Fruit fly (Drosophila melanogaster) whole organism, wandering third instar larva: Measurements from ENCODE around the gene Taf9.

Experiments used
- Abd-B ChIP-seq: fragments of >200 bp; optimal IDR thresholded peaks from 2 replicates; lab custom pipeline; 2017; ENCODE audit warnings: missing biosample characterization, missing genetic modification characterization
- CG32264 ChIP-seq: fragments of 200-800 bp; sonication (Bioruptor generic); optimal IDR thresholded peaks from 2 replicates; lab custom pipeline; 2016; ENCODE audit warnings: missing biosample characterization, missing genetic modification characterization
- CG9705 ChIP-seq: fragments of 200-800 bp; sonication (Bioruptor generic); optimal IDR thresholded peaks from 2 replicates; lab custom pipeline; 2018; ENCODE audit warnings: missing biosample characterization, mild to moderate bottlenecking, missing genetic modification characterization
- CrebA ChIP-seq: fragments of 200-800 bp; sonication (Bioruptor generic); optimal IDR thresholded peaks from 2 replicates; lab custom pipeline; 2016; ENCODE audit warnings: missing biosample characterization, mild to moderate bottlenecking, missing genetic modification characterization, borderline replicate concordance
- Dfd ChIP-seq: fragments of >200 bp; optimal IDR thresholded peaks from 2 replicates; lab custom pipeline; 2017; ENCODE audit warnings: missing biosample characterization, missing genetic modification characterization
- Dif ChIP-seq: fragments of 200-275, 200-300 bp; sonication (Bioruptor generic); optimal IDR thresholded peaks from 2 replicates; lab custom pipeline; 2018; ENCODE audit warnings: missing biosample characterization, missing genetic modification characterization; ENCODE audit not compliant: partially characterized antibody
- GATAd ChIP-seq: sonication (Bioruptor generic); optimal IDR thresholded peaks from 2 replicates; lab custom pipeline; 2016; ENCODE audit warnings: missing biosample characterization, missing genetic modification characterization
- HLH106 ChIP-seq: fragments of 200-800 bp; optimal IDR thresholded peaks from 3 replicates; lab custom pipeline; 2019; ENCODE audit warnings: missing biosample characterization, mild to moderate bottlenecking, missing genetic modification characterization, moderate library complexity
- Hr78 ChIP-seq: fragments of >200 bp; optimal IDR thresholded peaks from 2 replicates; lab custom pipeline; 2017; ENCODE audit warnings: missing biosample characterization, missing genetic modification characterization
- Jra ChIP-seq: sonication (Bioruptor generic); optimal IDR thresholded peaks from 2 replicates; lab custom pipeline; 2016; ENCODE audit warnings: missing biosample characterization, missing genetic modification characterization
- Mio ChIP-seq: sonication (Bioruptor generic); optimal IDR thresholded peaks from 2 replicates; lab custom pipeline; 2016; ENCODE audit warnings: missing biosample characterization, missing genetic modification characterization
- Myc ChIP-seq: fragments of >200 bp; optimal IDR thresholded peaks from 2 replicates; lab custom pipeline; 2017
- N ChIP-seq: fragments of >200 bp; optimal IDR thresholded peaks from 2 replicates; lab custom pipeline; 2018; ENCODE audit warnings: missing biosample characterization, missing external identifiers, missing genetic modification characterization
- OdsH ChIP-seq: fragments of 200-800 bp; sonication (Bioruptor generic); optimal IDR thresholded peaks from 2 replicates; lab custom pipeline; 2016; ENCODE audit warnings: missing biosample characterization, mild to moderate bottlenecking, missing genetic modification characterization
- Rel ChIP-seq, 2 experiments: fragments of 200-800 bp; sonication (Bioruptor generic) in 1 of 2; optimal IDR thresholded peaks; 2 replicates in 1 of 2; 3 replicates in 1 of 2; lab custom pipeline; 2016 to 2019; ENCODE audit warnings: mild to moderate bottlenecking in 2 of 2, missing biosample characterization in 2 of 2, missing genetic modification characterization in 2 of 2, moderate library complexity in 1 of 2
- Vsx2 ChIP-seq: fragments of 200-300, 225-300 bp; sonication (Bioruptor generic); optimal IDR thresholded peaks from 2 replicates; lab custom pipeline; 2018; ENCODE audit warnings: missing biosample characterization, missing genetic modification characterization; ENCODE audit not compliant: partially characterized antibody
- brk ChIP-seq: fragments of 200-800 bp; sonication (Bioruptor generic); optimal IDR thresholded peaks from 2 replicates; lab custom pipeline; 2016; ENCODE audit warnings: missing biosample characterization, mild to moderate bottlenecking, missing genetic modification characterization
- dl ChIP-seq, 2 experiments: fragments of 175-275, 200-275 bp in 1 of 2; fragments of 200-275 bp in 1 of 2; sonication (Bioruptor generic); optimal IDR thresholded peaks; lab custom pipeline; 2018; ENCODE audit warnings: mild to moderate bottlenecking in 2 of 2, missing biosample characterization in 2 of 2, missing genetic modification characterization in 2 of 2, moderate library complexity in 2 of 2; ENCODE audit not compliant: partially characterized antibody in 2 of 2, insufficient read depth in 1 of 2
- dmrt93B ChIP-seq: fragments of 200-800 bp; sonication (Bioruptor generic); optimal IDR thresholded peaks from 2 replicates; lab custom pipeline; 2018; ENCODE audit warnings: missing biosample characterization, mild to moderate bottlenecking, missing genetic modification characterization
- dsf ChIP-seq: sonication (Bioruptor generic); optimal IDR thresholded peaks from 2 replicates; lab custom pipeline; 2016; ENCODE audit warnings: missing biosample characterization, missing genetic modification characterization, borderline replicate concordance
- ey ChIP-seq: fragments of 200-800 bp; sonication (Bioruptor generic); optimal IDR thresholded peaks from 2 replicates; lab custom pipeline; 2016; ENCODE audit warnings: missing biosample characterization, missing genetic modification characterization
- foxo ChIP-seq, 2 experiments: fragments of 200-800 bp; sonication (Bioruptor generic); optimal IDR thresholded peaks; 2 replicates in 1 of 2; 3 replicates in 1 of 2; lab custom pipeline; 2016 to 2017; ENCODE audit warnings: missing biosample characterization in 2 of 2, missing genetic modification characterization in 2 of 2
- fru ChIP-seq: fragments of 200-800 bp; sonication (Bioruptor generic); optimal IDR thresholded peaks from 3 replicates; lab custom pipeline; 2016; ENCODE audit warnings: missing biosample characterization, mild to moderate bottlenecking, missing genetic modification characterization
- h ChIP-seq: fragments of 200-800 bp; sonication (Bioruptor generic); optimal IDR thresholded peaks from 3 replicates; lab custom pipeline; 2016; ENCODE audit warnings: missing biosample characterization, mild to moderate bottlenecking, missing genetic modification characterization
- jim ChIP-seq: fragments of 175-275, 200-325 bp; sonication (Bioruptor generic); optimal IDR thresholded peaks from 2 replicates; lab custom pipeline; 2016; ENCODE audit warnings: missing biosample characterization, mild to moderate bottlenecking, missing genetic modification characterization
- lola ChIP-seq: fragments of >200 bp; optimal IDR thresholded peaks from 2 replicates; lab custom pipeline; 2017; ENCODE audit warnings: missing biosample characterization, missing genetic modification characterization
- pan ChIP-seq: fragments of >200 bp; optimal IDR thresholded peaks from 2 replicates; lab custom pipeline; 2017
- psq ChIP-seq: fragments of 200-800 bp; sonication (Bioruptor generic); optimal IDR thresholded peaks from 3 replicates; lab custom pipeline; 2017; ENCODE audit warnings: missing biosample characterization, mild to moderate bottlenecking, missing genetic modification characterization, moderate library complexity
- rgr ChIP-seq: fragments of 200-800 bp; sonication (Bioruptor generic); optimal IDR thresholded peaks from 3 replicates; lab custom pipeline; 2016; ENCODE audit warnings: missing biosample characterization, mild to moderate bottlenecking, missing genetic modification characterization
- sage ChIP-seq: fragments of 200-800 bp; sonication (Bioruptor generic); optimal IDR thresholded peaks from 2 replicates; lab custom pipeline; 2016; ENCODE audit warnings: missing biosample characterization, mild to moderate bottlenecking, missing genetic modification characterization
- sv ChIP-seq: fragments of 200-800 bp; sonication (Bioruptor generic); optimal IDR thresholded peaks from 3 replicates; lab custom pipeline; 2016; ENCODE audit warnings: missing biosample characterization, missing genetic modification characterization
- tai ChIP-seq: sonication (Bioruptor generic); optimal IDR thresholded peaks from 2 replicates; lab custom pipeline; 2016; ENCODE audit warnings: missing biosample characterization, missing genetic modification characterization
- usp ChIP-seq: fragments of >200 bp; optimal IDR thresholded peaks from 2 replicates; lab custom pipeline; 2017; ENCODE audit warnings: missing biosample characterization, missing genetic modification characterization
- woc ChIP-seq: sonication (Bioruptor generic); optimal IDR thresholded peaks from 2 replicates; lab custom pipeline; 2016; ENCODE audit warnings: missing biosample characterization, mild to moderate bottlenecking, missing genetic modification characterization

Taf9 gene

dm6 chrX:17865103-17865502 is 23.1 kb downstream of the Taf9 start:
- TF ChIP-seq CG32264 (GFP tag; lab: Kevin White, UChicago) = no peak
- TF ChIP-seq jim (GFP tag; lab: Kevin White, UChicago) = no peak
- no peak for TF ChIP-seq sage (GFP tag; lab: Kevin White, UChicago)
- TF ChIP-seq fru (GFP tag; lab: Kevin White, UChicago) = no peak
- TF ChIP-seq N (GFP tag; lab: Kevin White, UChicago) = no peak
- no peak for TF ChIP-seq woc (GFP tag; lab: Kevin White, UChicago)
- TF ChIP-seq Jra (GFP tag; lab: Kevin White, UChicago) = no peak
- TF ChIP-seq usp (GFP tag; lab: Kevin White, UChicago) = no peak
- no peak for TF ChIP-seq CrebA (GFP tag; lab: Kevin White, UChicago)
- no peak for TF ChIP-seq Abd-B (GFP tag; lab: Kevin White, UChicago)
- no peak for TF ChIP-seq Myc
- TF ChIP-seq rgr (GFP tag; lab: Kevin White, UChicago) = no peak
- no peak for TF ChIP-seq dsf (GFP tag; lab: Kevin White, UChicago)
- no peak for TF ChIP-seq OdsH (GFP tag; lab: Kevin White, UChicago)
- TF ChIP-seq sv (GFP tag; lab: Kevin White, UChicago) = no peak
- TF ChIP-seq HLH106 = no peak
- TF ChIP-seq Rel (GFP tag; optimal IDR thresholded peaks at IDR 0.05; lab: Kevin White, UChicago) = no peak
- TF ChIP-seq Rel (tag; optimal IDR thresholded peaks at IDR 0.05; lab: Kevin White, UChicago) = no peak
- no peak for TF ChIP-seq Mio
- TF ChIP-seq, all 38 proteins: peak for 0

dm6 chrX:17870614-17871394 is 28.8 kb downstream of the Taf9 start:
- TF ChIP-seq Dif (peak; percentile 19), dl (GFP tag; optimal IDR thresholded peaks at IDR 0.05; lab: Kevin White, UChicago; ENCODE audit: insufficient read depth in 1 of 2, partially characterized antibody in 2 of 2) (peak in 1 of 2 experiments; percentile 11), sv (GFP tag; lab: Kevin White, UChicago) (no peak), fru (GFP tag; lab: Kevin White, UChicago) (peak; percentile 3), Abd-B (GFP tag; lab: Kevin White, UChicago) (no peak)

- no peak for TF ChIP-seq ey (GFP tag; lab: Kevin White, UChicago)
- no peak for TF ChIP-seq brk
- no peak for TF ChIP-seq foxo (GFP tag; optimal IDR thresholded peaks at IDR 0.05; lab: Kevin White, UChicago)
- TF ChIP-seq pan (lab: Kevin White, UChicago) = no peak
- no peak for TF ChIP-seq CG9705 (GFP tag; lab: Kevin White, UChicago)
- TF ChIP-seq Vsx2 (GFP tag; lab: Kevin White, UChicago) = no peak
- no peak for TF ChIP-seq GATAd (GFP tag; lab: Kevin White, UChicago)
- TF ChIP-seq Hr78 (GFP tag; lab: Kevin White, UChicago) = no peak
- TF ChIP-seq OdsH (GFP tag; lab: Kevin White, UChicago) = no peak
- no peak for TF ChIP-seq Dfd (GFP tag; lab: Kevin White, UChicago)
- TF ChIP-seq dmrt93B = no peak
- TF ChIP-seq h = no peak
- TF ChIP-seq tai = no peak
- TF ChIP-seq CrebA (GFP tag; lab: Kevin White, UChicago) = no peak
- TF ChIP-seq Myc = no peak
- TF ChIP-seq fru (GFP tag; lab: Kevin White, UChicago) = no peak
- no peak for TF ChIP-seq Jra (GFP tag; lab: Kevin White, UChicago)
- TF ChIP-seq N (GFP tag; lab: Kevin White, UChicago) = no peak
These were observed 30.3 kb downstream of the Taf9 start for dm6 chrX:17872310-17872709.

dm6 chrX:17873329-17873728 is 31.4 kb downstream of the Taf9 start:
- TF ChIP-seq foxo (GFP tag; optimal IDR thresholded peaks at IDR 0.05; lab: Kevin White, UChicago) = no peak
- TF ChIP-seq Dfd (GFP tag; lab: Kevin White, UChicago) = no peak
- no peak for TF ChIP-seq ey (GFP tag; lab: Kevin White, UChicago)
- TF ChIP-seq lola = no peak
- TF ChIP-seq psq (GFP tag; lab: Kevin White, UChicago) = no peak
- no peak for TF ChIP-seq jim (GFP tag; lab: Kevin White, UChicago)
- no peak for TF ChIP-seq Rel (GFP tag; optimal IDR thresholded peaks at IDR 0.05; lab: Kevin White, UChicago)
- no peak for TF ChIP-seq Rel (tag; optimal IDR thresholded peaks at IDR 0.05; lab: Kevin White, UChicago)
- TF ChIP-seq CG9705 (GFP tag; lab: Kevin White, UChicago) = no peak
- TF ChIP-seq OdsH (GFP tag; lab: Kevin White, UChicago) = no peak
